Worm (Caenorhabditis elegans): ENCODE results near the gene C55A6.12.

ce11 chrV:11459255-11459654 lies 43.7 kb downstream of the C55A6.12 start, which contains the start of gene T11F9.1:
- TF ChIP-seq pqm-1 (tag; optimal IDR thresholded peaks at IDR 0.05) (no peak), skn-1 (tag; optimal IDR thresholded peaks at IDR 0.05) (no peak), mef-2 (tag; optimal IDR thresholded peaks at IDR 0.05) (no peak), sptf-1 (tag; optimal IDR thresholded peaks at IDR 0.05) (no peak), nhr-237 (tag; optimal IDR thresholded peaks at IDR 0.05) (no peak), egl-27 (tag; optimal IDR thresholded peaks at IDR 0.05) (no peak), nhr-90 (tag; optimal IDR thresholded peaks at IDR 0.05; ENCODE audit: poor library complexity) (no peak), snpc-4 (tag; optimal IDR thresholded peaks at IDR 0.05) (no peak)
